Worm (Caenorhabditis elegans): Measurements from ENCODE around the gene F40F8.3.

DNA sequence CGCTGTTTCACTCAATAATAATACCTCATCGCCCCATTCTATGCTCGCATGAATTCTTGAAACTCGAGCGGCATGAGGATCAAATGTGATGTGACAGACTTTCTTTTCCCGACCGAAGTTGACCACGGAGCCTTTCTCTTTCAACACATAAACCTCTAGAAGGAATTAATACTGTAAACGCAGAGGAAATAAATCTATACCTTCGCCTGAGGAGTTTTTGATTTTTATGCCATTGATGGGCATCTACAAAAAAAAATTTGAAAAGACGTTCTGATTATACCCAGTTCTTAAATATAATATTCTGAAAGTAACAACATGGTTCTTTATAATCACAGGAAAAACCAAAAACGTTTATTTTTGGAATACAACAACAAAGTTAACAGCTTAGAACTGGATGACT, 32.9 kb upstream of the F40F8.3 start, which contains the start of gene nbs-1:
- no peak for TF ChIP-seq odd-2 (tag; optimal IDR thresholded peaks at IDR 0.05)
- no peak for TF ChIP-seq unc-55 (GFP tag; optimal IDR thresholded peaks at IDR 0.05)
